Worm (Caenorhabditis elegans) whole organism, midembryonic: ENCODE results near the gene Y54G2A.16.

Source experiments
- klf-2 ChIP-seq: fragments of 200-800 bp; sonication (Bioruptor generic); conservative IDR thresholded peaks from 2 replicates; pipeline ENCODE4 v1.3.6; 2022; ENCODE audit warnings: missing genetic modification reagents, missing genetic modification characterization, missing compliant biosample characterization
- ref-1 ChIP-seq: fragments of 200-800 bp; sonication (Bioruptor generic); conservative IDR thresholded peaks from 2 replicates; pipeline ENCODE4 v1.3.6; 2022; ENCODE audit warnings: missing genetic modification reagents, missing genetic modification characterization, missing compliant biosample characterization

DNA sequence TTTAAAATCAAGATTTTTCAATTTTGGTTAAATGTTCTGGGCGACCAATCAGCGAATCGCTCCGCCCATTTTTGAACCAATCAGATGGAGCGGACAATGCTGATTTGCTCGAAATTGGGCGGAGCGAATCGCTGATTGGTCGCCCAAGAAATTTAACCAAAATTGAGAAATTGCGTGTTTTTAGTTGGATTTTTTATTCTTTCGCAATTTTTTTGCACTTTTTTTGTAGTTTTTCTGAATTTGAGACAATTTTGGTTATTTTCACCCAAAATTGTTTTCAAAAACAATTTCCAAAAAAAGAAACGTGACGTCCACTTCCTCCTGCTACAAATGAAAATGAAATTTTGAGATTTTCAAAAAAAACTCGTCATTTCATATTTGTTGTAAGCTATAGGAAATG is 22.0 kb upstream of the Y54G2A.16 start, which contains the start of gene dml-1:
- TF ChIP-seq klf-2: no peak
- no peak for TF ChIP-seq ref-1
